Fruit fly (Drosophila melanogaster) whole organism, pupa: ENCODE measurements around the gene Rcc1.

Experiments
- CG10348 ChIP-seq: fragments of 200-800 bp; sonication (Bioruptor generic); IDR thresholded peaks from 2 replicates; pipeline ENCODE4 v1.3.6; 2022; ENCODE audit warnings: missing biosample characterization, missing genetic modification characterization
- CG12605 ChIP-seq: fragments of 200-800 bp; sonication (Bioruptor generic); IDR thresholded peaks from 2 replicates; pipeline ENCODE4 v1.3.6; 2022; ENCODE audit warnings: missing biosample characterization, missing genetic modification characterization
- gl ChIP-seq: fragments of 200-800 bp; sonication (Bioruptor generic); optimal IDR thresholded peaks from 2 replicates; lab custom pipeline; 2018; ENCODE audit warnings: missing biosample characterization, mild to moderate bottlenecking, missing genetic modification characterization

DNA sequence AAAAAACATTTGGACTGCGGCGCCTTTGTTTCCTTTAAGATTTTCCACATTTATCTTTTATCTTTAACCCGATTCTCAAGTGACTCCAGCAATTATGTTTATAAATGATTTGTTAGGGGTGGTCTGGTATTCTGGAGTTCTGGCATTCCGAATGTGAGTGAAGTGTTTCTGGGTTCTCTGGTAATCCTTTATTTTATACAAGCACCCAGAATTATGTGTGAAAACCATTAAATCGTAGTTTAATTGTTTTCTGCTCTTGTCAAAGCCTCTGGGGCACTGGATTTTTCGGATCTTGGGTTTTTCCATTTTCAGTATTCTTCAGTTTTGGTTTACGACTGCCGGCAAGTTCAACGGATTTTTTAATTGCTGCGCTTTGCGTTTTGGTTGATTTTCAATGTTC, 46.9 kb upstream of the Rcc1 start:
- no peak for TF ChIP-seq CG10348 (GFP tag; lab: Robert Waterston, UW)
- no peak for TF ChIP-seq gl
- no peak for TF ChIP-seq CG12605 (GFP tag; lab: Robert Waterston, UW)
